Worm (Caenorhabditis elegans) whole organism, L4 larva: ENCODE results near the gene oig-5.

Source experiments
- F37D6.2 ChIP-seq: sonication (generic microtip); optimal IDR thresholded peaks from 2 replicates; lab custom pipeline; 2016; ENCODE audit warnings: mild to moderate bottlenecking, missing genetic modification characterization, missing compliant biosample characterization
- F44E2.7 ChIP-seq: fragments of 200-800 bp; sonication (Bioruptor generic); IDR thresholded peaks from 2 replicates; pipeline ENCODE4 v2.1.2; 2022; ENCODE audit warnings: missing genetic modification characterization, missing compliant biosample characterization
- ZK337.2 ChIP-seq: fragments of 200-800 bp; sonication (Bioruptor generic); IDR thresholded peaks from 2 replicates; pipeline ENCODE4 v1.3.6; 2022; ENCODE audit warnings: missing genetic modification reagents, missing genetic modification characterization, missing compliant biosample characterization
- aly-2 ChIP-seq: sonication (generic microtip); optimal IDR thresholded peaks from 2 replicates; lab custom pipeline; 2018; ENCODE audit warnings: missing biosample characterization, missing genetic modification characterization
- ama-1 ChIP-seq: fragments of 150-350 bp; optimal IDR thresholded peaks from 2 replicates; lab custom pipeline; 2014; ENCODE audit warnings: inconsistent platforms, mixed read lengths
- arid-1 ChIP-seq: fragments of 200-800 bp; sonication (Bioruptor generic); conservative IDR thresholded peaks from 2 replicates; pipeline ENCODE4 v1.3.6; 2022; ENCODE audit warnings: missing genetic modification reagents, missing genetic modification characterization, missing compliant biosample characterization
- ceh-20 ChIP-seq: fragments of 200-800 bp; sonication (Bioruptor generic); IDR thresholded peaks from 2 replicates; pipeline ENCODE4 v1.3.6; 2022; ENCODE audit warnings: missing genetic modification reagents, missing genetic modification characterization, missing compliant biosample characterization
- ceh-28 ChIP-seq: fragments of 150-350 bp; optimal IDR thresholded peaks from 2 replicates; lab custom pipeline; 2014; ENCODE audit warnings: missing biosample characterization, missing genetic modification reagents, missing genetic modification characterization
- ces-1 ChIP-seq: fragments of 150-350 bp; sonication (generic microtip); optimal IDR thresholded peaks from 4 replicates; lab custom pipeline; 2014; ENCODE audit warnings: missing biosample characterization, missing genetic modification reagents, missing genetic modification characterization
- daf-16 ChIP-seq, 3 experiments: sonication (generic microtip); optimal IDR thresholded peaks; 2 replicates each; lab custom pipeline; 2016 to 2017; ENCODE audit warnings: missing genetic modification characterization in 3 of 3, missing genetic modification reagents in 3 of 3, mild to moderate bottlenecking in 2 of 3, missing compliant biosample characterization in 2 of 3, missing biosample characterization in 1 of 3, moderate library complexity in 1 of 3
- daf-8 ChIP-seq: fragments of 200-800 bp; sonication (Bioruptor generic); IDR thresholded peaks from 2 replicates; pipeline ENCODE4 v1.3.6; 2022; ENCODE audit warnings: missing genetic modification characterization, missing compliant biosample characterization
- dmd-6 ChIP-seq: fragments of 200-800 bp; sonication (Bioruptor generic); IDR thresholded peaks from 2 replicates; pipeline ENCODE4 v1.3.6; 2022; ENCODE audit warnings: missing genetic modification reagents, missing genetic modification characterization, missing compliant biosample characterization
- dmd-8 ChIP-seq: fragments of 200-800 bp; sonication (Bioruptor generic); IDR thresholded peaks from 2 replicates; pipeline ENCODE4 v1.3.6; 2022; ENCODE audit warnings: missing genetic modification characterization, missing compliant biosample characterization
- dmd-9 ChIP-seq: fragments of 200-800 bp; sonication (Bioruptor generic); IDR thresholded peaks from 2 replicates; pipeline ENCODE4 v1.3.6; 2022; ENCODE audit warnings: missing genetic modification reagents, missing genetic modification characterization, missing compliant biosample characterization
- dpl-1 ChIP-seq: fragments of 150-350 bp; optimal IDR thresholded peaks from 2 replicates; lab custom pipeline; 2014; ENCODE audit warnings: missing biosample characterization, missing genetic modification reagents, missing genetic modification characterization
- duxl-1 ChIP-seq: sonication (generic microtip); optimal IDR thresholded peaks from 2 replicates; lab custom pipeline; 2016; ENCODE audit warnings: mild to moderate bottlenecking, missing genetic modification characterization, moderate library complexity, missing compliant biosample characterization; ENCODE audit not compliant: poor library complexity
- dve-1 ChIP-seq: sonication (generic microtip); optimal IDR thresholded peaks from 2 replicates; lab custom pipeline; 2017; ENCODE audit warnings: antibody characterized with exemption, mild to moderate bottlenecking, missing genetic modification characterization, missing compliant biosample characterization; ENCODE audit not compliant: insufficient read depth
- egl-43 ChIP-seq: fragments of 200-800 bp; sonication (Bioruptor generic); IDR thresholded peaks from 2 replicates; pipeline ENCODE4 v1.3.6; 2022; ENCODE audit warnings: missing genetic modification reagents, missing genetic modification characterization, missing compliant biosample characterization
- hif-1 ChIP-seq, 2 experiments: sonication (generic microtip); optimal IDR thresholded peaks; 2 replicates each; lab custom pipeline; 2016 to 2017; ENCODE audit warnings: missing compliant biosample characterization in 2 of 2, missing genetic modification characterization in 2 of 2, missing genetic modification reagents in 2 of 2, missing genotype in 2 of 2, mild to moderate bottlenecking in 1 of 2
- hlh-11 ChIP-seq: fragments of 200-800 bp; sonication (Bioruptor generic); optimal IDR thresholded peaks from 2 replicates; lab custom pipeline; 2018; ENCODE audit warnings: mild to moderate bottlenecking, missing genetic modification characterization, missing compliant biosample characterization
- hlh-30 ChIP-seq: sonication (generic microtip); optimal IDR thresholded peaks from 2 replicates; lab custom pipeline; 2017; ENCODE audit warnings: antibody characterized with exemption, mild to moderate bottlenecking, missing genetic modification characterization, missing compliant biosample characterization; ENCODE audit not compliant: insufficient read depth
- lin-15B ChIP-seq: fragments of 150-350 bp; sonication (generic microtip); optimal IDR thresholded peaks from 3 replicates; lab custom pipeline; 2014; ENCODE audit warnings: missing biosample characterization, missing genetic modification characterization
- lin-38 ChIP-seq: fragments of 200-800 bp; sonication (Bioruptor generic); IDR thresholded peaks from 2 replicates; pipeline ENCODE4 v1.3.6; 2022; ENCODE audit warnings: missing genetic modification reagents, missing genetic modification characterization, missing compliant biosample characterization
- lin-39 ChIP-seq: fragments of 150-350 bp; optimal IDR thresholded peaks from 2 replicates; lab custom pipeline; 2014; ENCODE audit warnings: missing biosample characterization, missing genetic modification reagents, missing genetic modification characterization
- lsy-2 ChIP-seq, 2 experiments: fragments of 150-350 bp in 1 of 2; sonication (generic microtip) in 1 of 2; optimal IDR thresholded peaks; 2 replicates each; lab custom pipeline; 2014 to 2017; ENCODE audit warnings: missing biosample characterization in 2 of 2, missing genetic modification characterization in 2 of 2
- madf-9 ChIP-seq: fragments of 200-800 bp; sonication (Bioruptor generic); conservative IDR thresholded peaks from 2 replicates; pipeline ENCODE4 v1.3.6; 2022; ENCODE audit warnings: missing genetic modification reagents, missing genetic modification characterization, missing compliant biosample characterization
- mdl-1 ChIP-seq, 2 experiments: fragments of 150-350 bp in 1 of 2; sonication (generic microtip) in 1 of 2; optimal IDR thresholded peaks; 2 replicates each; lab custom pipeline; 2014 to 2017; ENCODE audit warnings: missing biosample characterization in 2 of 2, missing genetic modification characterization in 2 of 2
- mep-1 ChIP-seq: fragments of 150-350 bp; sonication (generic microtip); optimal IDR thresholded peaks from 3 replicates; lab custom pipeline; 2014; ENCODE audit warnings: missing biosample characterization, missing genetic modification characterization
- mes-2 ChIP-seq: sonication (generic microtip); optimal IDR thresholded peaks from 2 replicates; lab custom pipeline; 2016; ENCODE audit warnings: missing genotype, mild to moderate bottlenecking, missing genetic modification characterization, missing compliant biosample characterization; ENCODE audit not compliant: poor library complexity, severe bottlenecking
- mxl-3 ChIP-seq: fragments of 200-800 bp; sonication (Bioruptor generic); optimal IDR thresholded peaks from 2 replicates; lab custom pipeline; 2018; ENCODE audit warnings: mild to moderate bottlenecking, missing genetic modification characterization, missing compliant biosample characterization
- nhr-102 ChIP-seq: sonication (generic microtip); optimal IDR thresholded peaks from 2 replicates; lab custom pipeline; 2016; ENCODE audit warnings: mild to moderate bottlenecking, missing genetic modification characterization, moderate library complexity, missing compliant biosample characterization
- nhr-11 ChIP-seq: fragments of 150-350 bp; optimal IDR thresholded peaks from 2 replicates; lab custom pipeline; 2014; ENCODE audit warnings: missing biosample characterization, missing genetic modification characterization
- nhr-25 ChIP-seq: sonication (generic microtip); optimal IDR thresholded peaks from 2 replicates; lab custom pipeline; 2017; ENCODE audit warnings: missing genetic modification characterization, mild to moderate bottlenecking, missing compliant biosample characterization, antibody characterized with exemption, moderate library complexity, borderline replicate concordance; ENCODE audit not compliant: insufficient read depth
- nhr-28 ChIP-seq: fragments of 150-350 bp; optimal IDR thresholded peaks from 2 replicates; lab custom pipeline; 2014; ENCODE audit warnings: missing biosample characterization, missing genetic modification characterization
- nhr-48 ChIP-seq: sonication (generic microtip); optimal IDR thresholded peaks from 2 replicates; lab custom pipeline; 2016; ENCODE audit warnings: mild to moderate bottlenecking, missing genetic modification characterization, missing compliant biosample characterization
- nhr-6 ChIP-seq: fragments of 150-350 bp; optimal IDR thresholded peaks from 2 replicates; lab custom pipeline; 2014; ENCODE audit warnings: missing biosample characterization, missing genetic modification characterization
- nhr-76 ChIP-seq: fragments of 150-350 bp; optimal IDR thresholded peaks from 2 replicates; lab custom pipeline; 2014; ENCODE audit warnings: missing biosample characterization, missing genetic modification characterization
- nhr-77 ChIP-seq: fragments of 150-350 bp; optimal IDR thresholded peaks from 2 replicates; lab custom pipeline; 2014; ENCODE audit warnings: missing biosample characterization, missing genetic modification characterization
- pqm-1 ChIP-seq: sonication (generic microtip); optimal IDR thresholded peaks from 2 replicates; lab custom pipeline; 2017; ENCODE audit warnings: missing biosample characterization, missing genetic modification characterization
- saeg-2 ChIP-seq: fragments of 200-800 bp; sonication (Bioruptor generic); IDR thresholded peaks from 2 replicates; pipeline ENCODE4 v1.3.6; 2022; ENCODE audit warnings: missing genetic modification reagents, missing genetic modification characterization, missing compliant biosample characterization
- snpc-1.2 ChIP-seq: fragments of 200-800 bp; sonication (Bioruptor generic); IDR thresholded peaks from 2 replicates; pipeline ENCODE4 v1.3.6; 2022; ENCODE audit warnings: missing genetic modification reagents, missing genetic modification characterization, missing compliant biosample characterization
- tag-97 ChIP-seq: fragments of 200-800 bp; sonication (Bioruptor generic); IDR thresholded peaks from 2 replicates; pipeline ENCODE4 v1.3.6; 2022; ENCODE audit warnings: missing genetic modification characterization, missing compliant biosample characterization
- vab-7 ChIP-seq: fragments of 200-800 bp; sonication (Bioruptor generic); IDR thresholded peaks from 2 replicates; pipeline ENCODE4 v1.3.6; 2022; ENCODE audit warnings: missing genetic modification reagents, missing genetic modification characterization, missing compliant biosample characterization
- zag-1 ChIP-seq: fragments of 150-350 bp; optimal IDR thresholded peaks from 2 replicates; lab custom pipeline; 2014; ENCODE audit warnings: missing biosample characterization, missing genetic modification characterization
- zfp-3 ChIP-seq: fragments of 200-800 bp; sonication (Bioruptor generic); conservative IDR thresholded peaks from 2 replicates; pipeline ENCODE4 v1.3.6; 2022; ENCODE audit warnings: missing genetic modification reagents, missing genetic modification characterization, missing compliant biosample characterization

The oig-5 gene

DNA sequence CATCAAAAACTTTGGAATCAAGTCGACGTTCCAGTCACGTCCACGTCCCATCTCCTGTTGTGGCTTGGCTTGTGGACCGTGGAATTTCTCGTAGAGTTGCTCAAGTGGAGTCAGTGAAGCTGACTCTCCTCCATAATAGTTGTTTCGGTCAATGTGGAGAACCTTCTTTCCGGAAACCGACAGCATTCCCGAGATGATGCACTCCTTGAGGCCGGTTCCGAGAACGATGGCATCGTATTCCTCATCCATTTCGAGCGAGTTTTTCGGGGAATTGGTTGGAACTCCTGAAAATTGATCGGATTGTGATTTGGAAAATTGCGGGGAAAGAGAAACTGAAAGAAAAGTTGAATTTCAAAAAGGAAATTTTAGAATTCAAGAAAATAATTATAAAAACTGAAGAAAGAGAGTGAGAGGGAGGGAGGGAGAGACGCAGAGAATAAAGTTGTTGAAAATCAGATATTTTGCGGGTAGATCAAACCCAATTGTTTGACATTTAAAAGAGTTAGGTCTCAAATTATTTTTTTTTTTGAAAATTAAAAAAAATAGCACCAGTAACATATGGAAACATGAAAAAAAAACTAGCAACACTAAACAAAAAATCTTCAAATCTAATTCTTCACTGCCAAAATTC is 14.3 kb upstream of the oig-5 start, which contains the start of gene gdi-1:
Gene gdi-1 (minus strand): TSS at position 286 of the 631 bp plus-strand sequence.
- TF ChIP-seq ces-1 (no peak), aly-2 (tag; lab: Kevin White, UChicago) (no peak), zfp-3 (GFP tag; lab: Robert Waterston, UW) (no peak), ceh-20 (no peak), daf-16 (GFP tag; optimal IDR thresholded peaks at IDR 0.05; lab: Kevin White, UChicago) (no peak), daf-16 (tag; optimal IDR thresholded peaks at IDR 0.05; lab: Kevin White, UChicago) (peak; percentile 3), F44E2.7 (GFP tag; lab: Robert Waterston, UW) (no peak), nhr-76 (tag; lab: Kevin White, UChicago) (no peak), dmd-9 (GFP tag; lab: Robert Waterston, UW) (0 out of 2 replicates have a peak, but pooled peaks have one; percentile 11), mep-1 (tag; lab: Kevin White, UChicago) (peak; percentile 23), snpc-1.2 (GFP tag; lab: Robert Waterston, UW) (no peak), dve-1 (no peak), ama-1 (lab: Kevin White, UChicago) (peak; percentile 56), tag-97 (no peak), mxl-3 (GFP tag; lab: Kevin White, UChicago) (no peak), lin-39 (tag; lab: Kevin White, UChicago) (no peak), zag-1 (tag; lab: Kevin White, UChicago) (no peak), nhr-6 (tag; lab: Kevin White, UChicago) (no peak), F37D6.2 (tag; lab: Kevin White, UChicago) (no peak), madf-9 (0 out of 2 replicates have a peak, but pooled peaks have one; percentile 11), nhr-48 (no peak), lin-38 (0 out of 2 replicates have a peak, but pooled peaks have one; percentile 6)

DNA sequence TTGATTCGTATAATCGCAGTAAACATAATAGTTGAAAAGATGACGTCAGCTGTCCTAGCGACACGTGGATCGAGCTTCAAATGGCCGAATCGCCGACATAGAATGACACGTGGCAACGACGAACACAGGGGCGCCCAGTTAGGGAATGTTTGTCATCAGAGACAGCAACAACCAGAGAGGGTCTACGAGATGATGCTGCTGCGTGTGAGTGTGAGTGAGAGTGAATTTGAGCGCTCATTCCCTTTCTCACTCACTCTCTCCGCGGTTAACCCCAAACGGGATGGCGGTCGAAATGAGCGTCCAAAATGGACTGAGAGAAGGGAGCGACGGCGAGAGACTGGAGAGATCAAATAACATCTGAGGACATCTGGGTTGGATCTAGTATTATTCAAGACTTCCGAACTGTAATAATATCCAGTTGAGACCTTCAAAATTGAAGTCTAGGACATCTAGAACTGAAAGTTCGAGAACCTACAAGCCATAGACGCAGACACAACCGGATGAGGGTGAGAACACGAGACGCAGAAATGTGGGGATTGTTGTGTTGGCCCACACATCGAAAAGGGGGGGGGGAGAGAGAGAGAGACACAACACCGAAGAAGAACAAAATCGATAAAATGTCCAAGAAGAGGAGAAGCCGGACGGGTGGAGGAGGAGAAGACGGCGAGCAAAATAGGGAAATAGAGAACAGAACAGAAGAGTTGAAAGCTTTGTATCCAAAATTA is 12.9 kb upstream of the oig-5 start:
- TF ChIP-seq lin-15B (no peak), hlh-30 (tag; lab: Kevin White, UChicago) (peak; percentile 94), pqm-1 (tag; lab: Kevin White, UChicago) (no peak), mep-1 (tag; lab: Kevin White, UChicago) (peak; percentile 89), nhr-77 (tag; lab: Kevin White, UChicago) (peak; percentile 69), hlh-11 (tag; lab: Kevin White, UChicago) (peak; percentile 75), hif-1 (tag; optimal IDR thresholded peaks at IDR 0.05; lab: Kevin White, UChicago) (peak in 1 of 2 experiments; percentile 7), daf-8 (GFP tag; lab: Robert Waterston, UW) (no peak), zag-1 (tag; lab: Kevin White, UChicago) (no peak), ceh-28 (peak; percentile 70), daf-16 (GFP tag; optimal IDR thresholded peaks at IDR 0.05; lab: Kevin White, UChicago) (no peak), daf-16 (tag; optimal IDR thresholded peaks at IDR 0.05; lab: Kevin White, UChicago) (peak; percentile 85), nhr-28 (tag; lab: Kevin White, UChicago) (peak; percentile 53), dve-1 (peak; percentile 59), vab-7 (GFP tag; lab: Robert Waterston, UW) (peak; percentile 33; the same call in 1 of the 2 replicates), egl-43 (GFP tag; lab: Robert Waterston, UW) (0 out of 2 replicates have a peak, but pooled peaks have one; percentile 15), dpl-1 (peak; percentile 42), mes-2 (tag; lab: Kevin White, UChicago) (peak; percentile 74), duxl-1 (tag; lab: Kevin White, UChicago) (peak; percentile 18), saeg-2 (GFP tag; lab: Robert Waterston, UW) (0 out of 2 replicates have a peak, but pooled peaks have one; percentile 5), nhr-25 (peak; percentile 82), arid-1 (GFP tag; lab: Robert Waterston, UW) (0 out of 2 replicates have a peak, but pooled peaks have one; percentile 7), mdl-1 (tag; optimal IDR thresholded peaks at IDR 0.05; lab: Kevin White, UChicago) (peak; percentile 61 to 88), F37D6.2 (tag; lab: Kevin White, UChicago) (peak; percentile 52), F44E2.7 (GFP tag; lab: Robert Waterston, UW) (no peak), ZK337.2 (no peak), lsy-2 (tag; optimal IDR thresholded peaks at IDR 0.05; lab: Kevin White, UChicago) (peak; percentile 49 to 68), dmd-8 (GFP tag; lab: Robert Waterston, UW) (no peak), dmd-6 (GFP tag; lab: Robert Waterston, UW) (peak; percentile 46), nhr-102 (peak; percentile 36), nhr-11 (tag; lab: Kevin White, UChicago) (peak; percentile 22)
